Worm (Caenorhabditis elegans) whole organism, late embryonic: ENCODE data around the gene twk-39.
A peak's percentile ranks its signal among the peaks of the same experiment; 100 is the strongest.

ENCODE experiments used
- C38D4.7 ChIP-seq: fragments of 200-800 bp; sonication (Bioruptor generic); optimal IDR thresholded peaks from 2 replicates; lab custom pipeline; 2018; ENCODE audit warnings: mild to moderate bottlenecking, missing genetic modification characterization, moderate library complexity, missing compliant biosample characterization
- F13H6.1 ChIP-seq: sonication (generic microtip); optimal IDR thresholded peaks from 2 replicates; lab custom pipeline; 2016; ENCODE audit warnings: missing genetic modification characterization, missing compliant biosample characterization
- K02D7.2 ChIP-seq: sonication (generic microtip); optimal IDR thresholded peaks from 2 replicates; lab custom pipeline; 2017; ENCODE audit warnings: mild to moderate bottlenecking, missing genetic modification characterization, missing compliant biosample characterization
- K09A11.1 ChIP-seq: sonication (generic microtip); optimal IDR thresholded peaks from 2 replicates; lab custom pipeline; 2017; ENCODE audit warnings: antibody characterized with exemption, mild to moderate bottlenecking, missing genetic modification characterization, missing compliant biosample characterization; ENCODE audit not compliant: insufficient read depth
- T23F11.4 ChIP-seq: fragments of 200-800 bp; sonication (Bioruptor generic); optimal IDR thresholded peaks from 2 replicates; lab custom pipeline; 2018; ENCODE audit warnings: mild to moderate bottlenecking, missing genetic modification characterization, missing compliant biosample characterization
- ahr-1 ChIP-seq: sonication (generic microtip); optimal IDR thresholded peaks from 2 replicates; lab custom pipeline; 2016; ENCODE audit warnings: missing genetic modification characterization, missing compliant biosample characterization
- ama-1 ChIP-seq: fragments of 150-350 bp; optimal IDR thresholded peaks from 2 replicates; lab custom pipeline; 2014
- ceh-2 ChIP-seq: sonication (generic microtip); optimal IDR thresholded peaks from 2 replicates; lab custom pipeline; 2016; ENCODE audit warnings: missing genotype, missing genetic modification characterization, missing compliant biosample characterization
- ceh-30 ChIP-seq: fragments of 150-350 bp; optimal IDR thresholded peaks from 2 replicates; lab custom pipeline; 2014; ENCODE audit warnings: missing biosample characterization, missing genetic modification characterization
- ceh-45 ChIP-seq: fragments of 200-800 bp; sonication (Bioruptor generic); IDR thresholded peaks from 2 replicates; pipeline ENCODE4 v1.3.6; 2022; ENCODE audit warnings: missing genetic modification reagents, missing genetic modification characterization, missing compliant biosample characterization
- ceh-48 ChIP-seq: sonication (generic microtip); optimal IDR thresholded peaks from 2 replicates; lab custom pipeline; 2016; ENCODE audit warnings: missing genetic modification characterization, inconsistent platforms, missing compliant biosample characterization
- ceh-9 ChIP-seq: sonication (generic microtip); optimal IDR thresholded peaks from 2 replicates; lab custom pipeline; 2016; ENCODE audit warnings: mild to moderate bottlenecking, missing genetic modification characterization, inconsistent platforms, missing compliant biosample characterization
- che-1 ChIP-seq: sonication (generic microtip); optimal IDR thresholded peaks from 2 replicates; lab custom pipeline; 2016; ENCODE audit warnings: mild to moderate bottlenecking, missing genetic modification characterization, missing compliant biosample characterization
- dmd-4 ChIP-seq: sonication (generic microtip); optimal IDR thresholded peaks from 2 replicates; lab custom pipeline; 2016; ENCODE audit warnings: borderline replicate concordance, missing genetic modification characterization, missing compliant biosample characterization
- dve-1 ChIP-seq: sonication (generic microtip); optimal IDR thresholded peaks from 2 replicates; lab custom pipeline; 2017; ENCODE audit warnings: antibody characterized with exemption, mild to moderate bottlenecking, missing genetic modification characterization, missing compliant biosample characterization
- ets-4 ChIP-seq: sonication (generic microtip); optimal IDR thresholded peaks from 2 replicates; lab custom pipeline; 2016; ENCODE audit warnings: missing genetic modification characterization, missing compliant biosample characterization
- eyg-1 ChIP-seq: sonication (generic microtip); optimal IDR thresholded peaks from 2 replicates; lab custom pipeline; 2016; ENCODE audit warnings: missing genotype, missing genetic modification characterization, missing compliant biosample characterization
- gmeb-2 ChIP-seq: sonication (generic microtip); optimal IDR thresholded peaks from 2 replicates; lab custom pipeline; 2016; ENCODE audit warnings: missing genetic modification characterization, inconsistent platforms, missing compliant biosample characterization
- hlh-13 ChIP-seq: fragments of 200-800 bp; sonication (Bioruptor generic); optimal IDR thresholded peaks from 2 replicates; lab custom pipeline; 2018; ENCODE audit warnings: mild to moderate bottlenecking, missing genetic modification characterization, missing compliant biosample characterization
- hlh-15 ChIP-seq: sonication (generic microtip); optimal IDR thresholded peaks from 2 replicates; lab custom pipeline; 2016; ENCODE audit warnings: missing genetic modification characterization, missing compliant biosample characterization
- hlh-6 ChIP-seq: sonication (generic microtip); optimal IDR thresholded peaks from 2 replicates; lab custom pipeline; 2016; ENCODE audit warnings: missing genotype, missing genetic modification characterization, missing compliant biosample characterization
- lim-6 ChIP-seq: sonication (generic microtip); optimal IDR thresholded peaks from 2 replicates; lab custom pipeline; 2016; ENCODE audit warnings: missing genetic modification characterization, missing compliant biosample characterization
- lin-11 ChIP-seq: fragments of 200-800 bp; sonication (Bioruptor generic); optimal IDR thresholded peaks from 2 replicates; lab custom pipeline; 2018; ENCODE audit warnings: mild to moderate bottlenecking, missing genetic modification characterization, missing compliant biosample characterization
- nfya-1 ChIP-seq: sonication (generic microtip); optimal IDR thresholded peaks from 2 replicates; lab custom pipeline; 2017; ENCODE audit warnings: missing genetic modification characterization, mild to moderate bottlenecking, missing compliant biosample characterization, antibody characterized with exemption, moderate library complexity
- npax-4 ChIP-seq: sonication (generic microtip); optimal IDR thresholded peaks from 2 replicates; lab custom pipeline; 2016; ENCODE audit warnings: missing genetic modification characterization, missing compliant biosample characterization
- pax-1 ChIP-seq: fragments of 150-350 bp; optimal IDR thresholded peaks from 2 replicates; lab custom pipeline; 2014; ENCODE audit warnings: missing biosample characterization, missing genetic modification characterization
- pha-2 ChIP-seq: sonication (generic microtip); optimal IDR thresholded peaks from 2 replicates; lab custom pipeline; 2017; ENCODE audit warnings: mild to moderate bottlenecking, missing genetic modification characterization, missing compliant biosample characterization
- pqm-1 ChIP-seq: sonication (generic microtip); optimal IDR thresholded peaks from 2 replicates; lab custom pipeline; 2016; ENCODE audit warnings: missing genetic modification characterization, missing compliant biosample characterization
- pros-1 ChIP-seq: fragments of 150-350 bp; optimal IDR thresholded peaks from 2 replicates; lab custom pipeline; 2014; ENCODE audit warnings: missing biosample characterization, missing genetic modification reagents, missing genetic modification characterization
- ref-2 ChIP-seq: sonication (generic microtip); optimal IDR thresholded peaks from 2 replicates; lab custom pipeline; 2016; ENCODE audit warnings: missing genetic modification characterization, missing compliant biosample characterization
- rnt-1 ChIP-seq: sonication (generic microtip); optimal IDR thresholded peaks from 2 replicates; lab custom pipeline; 2016; ENCODE audit warnings: missing genetic modification characterization, missing compliant biosample characterization
- tbx-2 ChIP-seq: sonication (generic microtip); optimal IDR thresholded peaks from 2 replicates; lab custom pipeline; 2016; ENCODE audit warnings: missing genetic modification characterization, missing compliant biosample characterization
- tbx-7 ChIP-seq: sonication (generic microtip); optimal IDR thresholded peaks from 2 replicates; lab custom pipeline; 2016; ENCODE audit warnings: missing genotype, missing genetic modification characterization, missing compliant biosample characterization
- unc-86 ChIP-seq: sonication (generic microtip); optimal IDR thresholded peaks from 2 replicates; lab custom pipeline; 2016; ENCODE audit warnings: missing genetic modification characterization, missing compliant biosample characterization
- zip-5 ChIP-seq: sonication (generic microtip); optimal IDR thresholded peaks from 2 replicates; lab custom pipeline; 2016; ENCODE audit warnings: missing genetic modification characterization, missing compliant biosample characterization

Gene twk-39

ce11 chrIII:11825654-11826053 lies 30.1 kb downstream of the twk-39 start (continued):
- TF ChIP-seq K09A11.1 (tag; lab: Kevin White, UChicago) (no peak), che-1 (tag; lab: Kevin White, UChicago) (no peak), ceh-30 (tag; lab: Kevin White, UChicago) (no peak), pqm-1 (tag; lab: Kevin White, UChicago) (no peak), ets-4 (peak; percentile 35), rnt-1 (tag; lab: Kevin White, UChicago) (peak; percentile 48), tbx-7 (tag; lab: Kevin White, UChicago) (no peak), T23F11.4 (GFP tag; lab: Kevin White, UChicago) (no peak), pros-1 (tag; lab: Kevin White, UChicago) (no peak), ceh-48 (tag; lab: Kevin White, UChicago) (peak; percentile 98), K02D7.2 (no peak), zip-5 (tag; lab: Kevin White, UChicago) (no peak), npax-4 (tag; lab: Kevin White, UChicago) (no peak), ama-1 (lab: Kevin White, UChicago) (no peak), pha-2 (no peak), C38D4.7 (GFP tag; lab: Kevin White, UChicago) (no peak), eyg-1 (tag; lab: Kevin White, UChicago) (no peak), hlh-13 (no peak), hlh-15 (tag; lab: Kevin White, UChicago) (no peak), gmeb-2 (tag; lab: Kevin White, UChicago) (no peak), dmd-4 (tag; lab: Kevin White, UChicago) (no peak), tbx-2 (tag; lab: Kevin White, UChicago) (peak; percentile 39), F13H6.1 (tag; lab: Kevin White, UChicago) (no peak), lin-11 (no peak)

ce11 chrIII:11826118-11826517 lies 30.6 kb downstream of the twk-39 start, which contains the start of gene rsp-8:
Gene rsp-8 (plus strand): TSS chrIII:11826418.
- TF ChIP-seq unc-86: no peak
- TF ChIP-seq ahr-1: no peak
- TF ChIP-seq hlh-6 (tag; lab: Kevin White, UChicago): no peak
- TF ChIP-seq dve-1: no peak
- TF ChIP-seq ceh-9: no peak
- TF ChIP-seq pax-1: no peak
- TF ChIP-seq K02D7.2: no peak
- no peak for TF ChIP-seq C38D4.7 (GFP tag; lab: Kevin White, UChicago)
- no peak for TF ChIP-seq lim-6 (tag; lab: Kevin White, UChicago)
- TF ChIP-seq tbx-2 (tag; lab: Kevin White, UChicago): no peak
- no peak for TF ChIP-seq rnt-1 (tag; lab: Kevin White, UChicago)
- TF ChIP-seq ceh-2 (tag; lab: Kevin White, UChicago): no peak
- TF ChIP-seq ref-2 (tag; lab: Kevin White, UChicago): no peak
- no peak for TF ChIP-seq ceh-45 (GFP tag; lab: Robert Waterston, UW)
- no peak for TF ChIP-seq che-1 (tag; lab: Kevin White, UChicago)

ce11 chrIII:11829062-11829461 lies 33.5 kb downstream of the twk-39 start:
- peak; percentile 93 for TF ChIP-seq nfya-1 (tag; lab: Kevin White, UChicago)
- TF ChIP-seq dve-1: no peak

- TF ChIP-seq K09A11.1 (tag; lab: Kevin White, UChicago) (no peak), nfya-1 (tag; lab: Kevin White, UChicago) (peak; percentile 98)
Observed at ce11 chrIII:11829585-11830195, 34.1 kb downstream of the twk-39 start.
